Worm (Caenorhabditis elegans): ENCODE data around the gene C14A6.3.

DNA sequence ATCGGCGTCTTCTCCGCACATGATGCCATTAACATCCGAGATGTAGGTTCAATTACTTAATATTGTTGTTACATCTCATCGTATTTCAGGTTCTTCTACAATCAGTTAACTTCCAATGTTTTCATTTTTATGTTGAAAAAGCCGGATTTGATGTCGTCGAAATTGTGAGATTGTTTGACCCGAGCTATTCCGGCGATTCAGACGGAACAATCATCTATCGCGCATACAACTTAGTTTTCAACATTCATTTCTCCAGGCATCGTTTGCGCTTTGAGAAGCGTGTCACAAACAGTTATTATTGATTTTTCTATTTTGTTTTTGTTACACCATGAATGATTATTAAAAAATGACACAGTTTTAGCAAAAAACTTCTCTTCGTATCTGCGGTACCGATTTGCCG, 17.6 kb upstream of the C14A6.3 start:
- no peak for TF ChIP-seq pros-1 (tag; optimal IDR thresholded peaks at IDR 0.05)
- no peak for TF ChIP-seq ceh-31 (tag; optimal IDR thresholded peaks at IDR 0.05)
- no peak for TF ChIP-seq ahr-1 (tag; optimal IDR thresholded peaks at IDR 0.05)
- no peak for TF ChIP-seq unc-55 (GFP tag; optimal IDR thresholded peaks at IDR 0.05)
- no peak for TF ChIP-seq C08G9.2 (tag; optimal IDR thresholded peaks at IDR 0.05)
- no peak for TF ChIP-seq pqm-1 (tag; optimal IDR thresholded peaks at IDR 0.05)
- no peak for TF ChIP-seq sox-2 (GFP tag; IDR thresholded peaks at IDR 0.05)
- TF ChIP-seq K02D7.2 (tag; optimal IDR thresholded peaks at IDR 0.05): no peak
- no peak for TF ChIP-seq elt-4 (tag; optimal IDR thresholded peaks at IDR 0.05)
- no peak for TF ChIP-seq lin-11 (tag; optimal IDR thresholded peaks at IDR 0.05)
- no peak for TF ChIP-seq Y22D7AL.16 (tag; optimal IDR thresholded peaks at IDR 0.05)
- no peak for TF ChIP-seq tbx-2 (tag; optimal IDR thresholded peaks at IDR 0.05)
- no peak for TF ChIP-seq pha-4 (tag; optimal IDR thresholded peaks at IDR 0.05)
- TF ChIP-seq madf-2 (tag; optimal IDR thresholded peaks at IDR 0.05): no peak

Data from whole organism, late embryonic.